Worm (Caenorhabditis elegans) whole organism, L4/young adult: ENCODE results near the gene bgnt-1.4.

ENCODE experiments used
- W03F9.2 ChIP-seq: fragments of 150-350 bp; optimal IDR thresholded peaks from 2 replicates; lab custom pipeline; 2014; ENCODE audit warnings: missing biosample characterization, missing genetic modification characterization
- dao-5 ChIP-seq: sonication (generic microtip); optimal IDR thresholded peaks from 2 replicates; lab custom pipeline; 2016; ENCODE audit warnings: missing genotype, missing genetic modification characterization, moderate library complexity, missing compliant biosample characterization

- no peak for TF ChIP-seq W03F9.2 (tag; lab: Kevin White, UChicago)
- no peak for TF ChIP-seq dao-5 (tag; lab: Kevin White, UChicago)
Observed at ce11 chrV:4788823-4789222, 28.0 kb downstream of the bgnt-1.4 start, which contains the start of gene R02F11.10.
